Worm (Caenorhabditis elegans) whole organism, young adult: ENCODE measurements around the gene F44E7.4.

Experiments used
- T26A5.8 ChIP-seq: sonication (generic microtip); optimal IDR thresholded peaks from 2 replicates; lab custom pipeline; 2016; ENCODE audit warnings: missing genetic modification characterization, missing compliant biosample characterization
- nfya-2 ChIP-seq: fragments of 200-800 bp; sonication (Bioruptor generic); IDR thresholded peaks from 2 replicates; pipeline ENCODE4 v1.3.6; 2022; ENCODE audit warnings: missing genetic modification reagents, missing genetic modification characterization, missing compliant biosample characterization

- TF ChIP-seq T26A5.8, result no peak
- no peak for TF ChIP-seq nfya-2 (GFP tag; lab: Robert Waterston, UW)
Observed at ce11 chrV:5816470-5817061, 39.8 kb upstream of the F44E7.4 start.
